Worm (Caenorhabditis elegans): ENCODE measurements around the gene grd-14.
A peak's percentile ranks its signal among the peaks of the same experiment; 100 is the strongest.

grd-14 gene

DNA sequence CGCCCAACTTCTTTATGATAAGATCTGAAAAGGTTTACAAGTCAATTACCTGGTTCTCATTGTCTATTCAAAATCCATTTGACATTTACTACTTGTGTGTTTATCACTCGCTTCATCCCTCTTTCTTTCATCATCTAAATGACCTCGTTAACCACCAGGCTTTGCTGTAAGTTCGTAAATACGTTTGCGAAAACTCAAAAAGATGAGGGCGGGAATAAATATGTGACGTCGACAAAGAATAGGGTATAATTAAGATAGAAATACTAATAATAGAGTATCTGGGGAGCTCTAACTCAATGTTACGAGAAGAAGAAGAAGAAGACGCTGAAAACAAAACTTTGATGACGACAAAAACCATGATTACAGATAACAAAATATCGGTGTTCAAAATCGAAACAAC is 10.4 kb upstream of the grd-14 start:
- TF ChIP-seq Y53G8AR.9 (GFP tag; conservative IDR thresholded peaks at IDR 0.05) = no peak
- no peak for TF ChIP-seq ztf-28 (GFP tag; IDR thresholded peaks at IDR 0.05)
- no peak for TF ChIP-seq madf-6 (GFP tag; IDR thresholded peaks at IDR 0.05)
- no peak for TF ChIP-seq hlh-12 (tag; optimal IDR thresholded peaks at IDR 0.05)
- TF ChIP-seq zim-3 (tag; optimal IDR thresholded peaks at IDR 0.05) = no peak
- TF ChIP-seq hlh-26 (GFP tag; conservative IDR thresholded peaks at IDR 0.05) = no peak
- no peak for TF ChIP-seq F57C9.4 (tag; optimal IDR thresholded peaks at IDR 0.05)
- no peak for TF ChIP-seq lin-35 (GFP tag; optimal IDR thresholded peaks at IDR 0.05)
- TF ChIP-seq somi-1 (GFP tag; optimal IDR thresholded peaks at IDR 0.05) = no peak
- TF ChIP-seq tbp1 (GFP tag; optimal IDR thresholded peaks at IDR 0.05) = no peak
- TF ChIP-seq F10E7.11 (tag; optimal IDR thresholded peaks at IDR 0.05) = no peak
- TF ChIP-seq ztf-26 (tag; optimal IDR thresholded peaks at IDR 0.05) = no peak
- TF ChIP-seq mel-28 (tag; optimal IDR thresholded peaks at IDR 0.05; ENCODE audit: borderline replicate concordance) = no peak
- no peak for TF ChIP-seq lin-40 (tag; optimal IDR thresholded peaks at IDR 0.05)
- TF ChIP-seq hmg-20 (GFP tag; IDR thresholded peaks at IDR 0.05) = no peak
- no peak for TF ChIP-seq B0035.1 (tag; optimal IDR thresholded peaks at IDR 0.05)
- no peak for TF ChIP-seq attf-3 (GFP tag; conservative IDR thresholded peaks at IDR 0.05)

DNA sequence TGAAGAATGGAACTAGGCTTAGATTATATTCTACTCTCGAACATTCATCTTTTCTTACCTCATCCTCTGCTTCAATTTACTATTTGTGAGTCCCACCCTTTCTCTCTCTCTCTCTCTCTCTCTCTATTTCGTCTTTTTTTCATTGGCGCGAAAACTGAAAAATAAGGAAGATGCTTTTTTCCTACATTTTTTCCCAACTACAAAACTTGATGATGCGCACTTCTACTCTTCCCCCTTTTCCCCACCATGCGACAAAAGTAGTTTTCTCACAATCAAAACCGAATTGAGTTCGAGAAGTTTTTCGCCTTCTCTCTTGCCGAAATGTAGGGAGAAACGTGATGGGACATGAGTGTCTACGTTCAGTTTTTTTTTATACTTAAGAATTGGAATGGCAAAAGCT is 9.9 kb upstream of the grd-14 start:
- no peak for TF ChIP-seq B0035.1 (tag; optimal IDR thresholded peaks at IDR 0.05)
- peak; percentile 14 for TF ChIP-seq ceh-27 (GFP tag; optimal IDR thresholded peaks at IDR 0.05)
- TF ChIP-seq unc-62 (GFP tag; optimal IDR thresholded peaks at IDR 0.05) = no peak

DNA sequence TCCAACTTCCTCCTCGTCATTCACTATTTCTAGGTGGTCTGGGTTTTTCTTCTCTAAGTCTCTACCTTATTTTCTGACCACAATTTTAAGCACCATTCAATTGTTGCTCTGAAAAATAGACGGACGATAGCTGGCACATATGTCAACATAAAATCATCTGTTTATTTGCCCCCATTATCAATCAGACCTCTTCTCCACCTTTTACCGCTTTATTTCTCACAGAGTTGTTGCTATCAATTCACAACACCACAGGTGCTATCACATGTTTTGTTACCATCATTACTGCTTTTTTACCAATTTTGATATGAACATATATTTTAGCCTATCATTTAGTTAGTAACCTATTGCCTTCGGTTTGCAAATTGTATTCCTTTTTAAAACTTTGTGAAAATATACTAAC is 7.1 kb upstream of the grd-14 start:
- TF ChIP-seq B0035.1 (tag; optimal IDR thresholded peaks at IDR 0.05) (no peak), Y95B8A.8 (GFP tag; IDR thresholded peaks at IDR 0.05) (0 out of 2 replicates have a peak, but pooled peaks have one; percentile 16), nhr-80 (tag; optimal IDR thresholded peaks at IDR 0.05) (peak; percentile 43)

DNA sequence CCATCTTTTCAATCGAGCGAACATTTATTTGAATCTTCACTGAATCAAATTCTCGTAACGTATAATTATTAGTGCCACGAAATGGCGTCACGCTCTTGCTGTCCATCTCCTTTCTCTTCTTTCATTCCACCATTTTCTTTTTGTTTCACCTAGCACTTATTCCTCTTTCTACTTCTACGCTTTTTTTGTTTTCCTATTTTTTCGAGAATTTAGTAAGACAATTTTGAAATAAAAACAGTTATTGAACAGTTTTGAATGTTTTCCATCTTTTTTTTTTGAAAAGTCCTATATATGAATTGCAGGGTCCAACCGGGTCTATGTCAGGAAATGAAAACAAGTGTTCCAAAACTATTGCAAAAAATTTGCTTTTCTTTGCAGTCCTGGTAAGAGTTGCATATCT is 4.8 kb upstream of the grd-14 start, which contains the start of gene T01B10.5:
TSS of gene T01B10.5 (plus strand) at position 301 of the 400 bp plus-strand sequence.
- TF ChIP-seq hlh-12 (tag; optimal IDR thresholded peaks at IDR 0.05) = no peak
- TF ChIP-seq atf-7 (tag; optimal IDR thresholded peaks at IDR 0.05) = no peak
- no peak for TF ChIP-seq B0261.1 (tag; optimal IDR thresholded peaks at IDR 0.05)
- TF ChIP-seq F37B4.10 (GFP tag; IDR thresholded peaks at IDR 0.05) = no peak
- no peak for TF ChIP-seq ceh-27 (GFP tag; optimal IDR thresholded peaks at IDR 0.05)
- no peak for TF ChIP-seq ceh-58 (GFP tag; IDR thresholded peaks at IDR 0.05)
- no peak for TF ChIP-seq egrh-3 (GFP tag; IDR thresholded peaks at IDR 0.05)
- no peak for TF ChIP-seq Y95B8A.8 (GFP tag; IDR thresholded peaks at IDR 0.05)
- TF ChIP-seq F10E7.11 (tag; optimal IDR thresholded peaks at IDR 0.05) = no peak
- TF ChIP-seq unc-130 (GFP tag; optimal IDR thresholded peaks at IDR 0.05) = no peak
- no peak for TF ChIP-seq efl-1 (GFP tag; optimal IDR thresholded peaks at IDR 0.05)
- no peak for TF ChIP-seq chd-7 (tag; optimal IDR thresholded peaks at IDR 0.05)
- TF ChIP-seq unc-62 (GFP tag; optimal IDR thresholded peaks at IDR 0.05) = no peak
- no peak for TF ChIP-seq tlf-1 (GFP tag; optimal IDR thresholded peaks at IDR 0.05)
- TF ChIP-seq snpc-1.1 (tag; optimal IDR thresholded peaks at IDR 0.05; ENCODE audit: insufficient read depth) = no peak
- TF ChIP-seq nhr-27 (tag; optimal IDR thresholded peaks at IDR 0.05) = no peak
- TF ChIP-seq nhr-80 (tag; optimal IDR thresholded peaks at IDR 0.05) = no peak
- no peak for TF ChIP-seq lin-54 (GFP tag; optimal IDR thresholded peaks at IDR 0.05)
- TF ChIP-seq ceh-91 (GFP tag; IDR thresholded peaks at IDR 0.05) = no peak
- no peak for TF ChIP-seq cebp-1 (GFP tag; IDR thresholded peaks at IDR 0.05)
- TF ChIP-seq cebp-1 (tag; optimal IDR thresholded peaks at IDR 0.05) = no peak

All from whole organism, young adult.